Worm (Caenorhabditis elegans) whole organism, L4 larva: ENCODE data around the gene srj-10.

Experiments used
- attf-4 ChIP-seq: sonication (generic microtip); optimal IDR thresholded peaks from 3 replicates; lab custom pipeline; 2017; ENCODE audit warnings: missing biosample characterization, missing genetic modification characterization
- daf-12 ChIP-seq: fragments of 150-350 bp; optimal IDR thresholded peaks from 2 replicates; lab custom pipeline; 2014; ENCODE audit warnings: missing biosample characterization, missing genetic modification reagents, missing genetic modification characterization

- TF ChIP-seq daf-12 (tag; lab: Kevin White, UChicago) (no peak), attf-4 (tag; lab: Kevin White, UChicago) (no peak)
Measured at ce11 chrV:16045837-16046236, 27.9 kb downstream of the srj-10 start, which contains the start of gene T10C6.15.
